Worm (Caenorhabditis elegans) whole organism, L4 larva: ENCODE measurements around the gene npr-41.

Experiments used
- F10B5.3 ChIP-seq: sonication (generic microtip); optimal IDR thresholded peaks from 2 replicates; lab custom pipeline; 2016; ENCODE audit warnings: mild to moderate bottlenecking, missing genetic modification characterization, missing compliant biosample characterization
- ceh-20 ChIP-seq: fragments of 200-800 bp; sonication (Bioruptor generic); IDR thresholded peaks from 2 replicates; pipeline ENCODE4 v1.3.6; 2022; ENCODE audit warnings: missing genetic modification reagents, missing genetic modification characterization, missing compliant biosample characterization
- dmd-8 ChIP-seq: fragments of 200-800 bp; sonication (Bioruptor generic); IDR thresholded peaks from 2 replicates; pipeline ENCODE4 v1.3.6; 2022; ENCODE audit warnings: missing genetic modification characterization, missing compliant biosample characterization
- nhr-28 ChIP-seq: fragments of 150-350 bp; optimal IDR thresholded peaks from 2 replicates; lab custom pipeline; 2014; ENCODE audit warnings: missing biosample characterization, missing genetic modification characterization
- pha-4 ChIP-seq, 2 experiments: fragments of 150-350 bp in 1 of 2; fragments of 200-800 bp in 1 of 2; sonication (Bioruptor generic) in 1 of 2; IDR thresholded peaks in 1 of 2; optimal IDR thresholded peaks in 1 of 2; 2 replicates each; pipeline versions ENCODE4 v1.3.6 to Lab custom; 2014 to 2022; ENCODE audit warnings: missing genetic modification characterization in 2 of 2, missing genetic modification reagents in 2 of 2, missing biosample characterization in 1 of 2, missing compliant biosample characterization in 1 of 2
- skn-1 ChIP-seq: fragments of 150-350 bp; optimal IDR thresholded peaks from 2 replicates; lab custom pipeline; 2014; ENCODE audit warnings: missing biosample characterization, missing genetic modification characterization
- unc-39 ChIP-seq: sonication (generic microtip); optimal IDR thresholded peaks from 2 replicates; lab custom pipeline; 2017; ENCODE audit warnings: missing biosample characterization, missing genetic modification characterization
- ztf-11 ChIP-seq: fragments of 150-350 bp; optimal IDR thresholded peaks from 2 replicates; lab custom pipeline; 2014; ENCODE audit warnings: missing biosample characterization, missing genetic modification characterization

DNA sequence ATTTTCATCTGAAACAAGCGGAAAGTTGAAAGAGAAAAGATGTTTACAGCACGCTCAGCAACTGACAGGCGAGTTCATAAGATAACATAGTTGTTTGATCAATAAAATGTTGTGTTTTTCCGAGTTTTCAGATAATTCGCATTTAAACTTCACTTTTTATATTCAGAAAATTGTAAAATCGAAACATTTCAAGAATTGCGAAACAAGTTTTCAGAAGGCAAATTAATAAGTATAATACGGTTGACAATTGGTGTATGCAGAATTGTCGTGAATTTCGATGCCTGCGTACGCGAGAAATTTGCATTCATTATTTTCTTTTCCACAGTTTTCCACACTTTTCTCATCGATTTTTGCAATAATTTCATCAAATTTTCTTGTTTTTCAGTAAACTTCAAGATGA, 15.2 kb upstream of the npr-41 start, which contains the start of the genes ooc-3 and B0334.4:
- no peak for TF ChIP-seq ceh-20 (GFP tag; lab: Robert Waterston, UW)
- TF ChIP-seq nhr-28, result no peak
- no peak for TF ChIP-seq dmd-8 (GFP tag; lab: Robert Waterston, UW)
- TF ChIP-seq ztf-11 (tag; lab: Kevin White, UChicago), result no peak
- no peak for TF ChIP-seq skn-1 (tag; lab: Kevin White, UChicago)
- TF ChIP-seq pha-4 (GFP tag; IDR thresholded peaks at IDR 0.05; lab: Robert Waterston, UW), result no peak
- no peak for TF ChIP-seq pha-4 (tag; optimal IDR thresholded peaks at IDR 0.05; lab: Kevin White, UChicago)
- TF ChIP-seq F10B5.3, result no peak
- TF ChIP-seq unc-39 (tag; lab: Kevin White, UChicago), result no peak
